Worm (Caenorhabditis elegans): ENCODE data around the gene nhr-48.

Gene nhr-48

ce11 chrX:15766147-15766546 lies 58.1 kb downstream of the nhr-48 start, which contains the start of gene bus-17:
Gene bus-17, minus strand, starts transcription at chrX:15766354.
- TF ChIP-seq aly-2 (tag; optimal IDR thresholded peaks at IDR 0.05) = no peak
- TF ChIP-seq ama-1 (optimal IDR thresholded peaks at IDR 0.05) = no peak
- TF ChIP-seq unc-62 (GFP tag; optimal IDR thresholded peaks at IDR 0.05) = no peak
- TF ChIP-seq nhr-43 (tag; optimal IDR thresholded peaks at IDR 0.05; ENCODE audit: poor library complexity, severe bottlenecking) = no peak
- TF ChIP-seq pqm-1 (tag; optimal IDR thresholded peaks at IDR 0.05) = no peak
- TF ChIP-seq sea-2 (GFP tag; optimal IDR thresholded peaks at IDR 0.05) = no peak
- TF ChIP-seq mdl-1 (tag; optimal IDR thresholded peaks at IDR 0.05) = no peak
- no peak for TF ChIP-seq R02D3.7 (tag; optimal IDR thresholded peaks at IDR 0.05)
- TF ChIP-seq pha-4 (tag; optimal IDR thresholded peaks at IDR 0.05) = no peak
- no peak for TF ChIP-seq ZK546.5 (tag; optimal IDR thresholded peaks at IDR 0.05)
- TF ChIP-seq nfya-1 (tag; optimal IDR thresholded peaks at IDR 0.05; ENCODE audit: insufficient read depth) = no peak
- no peak for TF ChIP-seq egl-27 (tag; optimal IDR thresholded peaks at IDR 0.05)
- no peak for TF ChIP-seq nhr-76 (tag; optimal IDR thresholded peaks at IDR 0.05)
- no peak for TF ChIP-seq ceh-82 (tag; optimal IDR thresholded peaks at IDR 0.05)
- no peak for TF ChIP-seq hmg-11 (tag; optimal IDR thresholded peaks at IDR 0.05)
- TF ChIP-seq nhr-77 (tag; optimal IDR thresholded peaks at IDR 0.05) = no peak
- TF ChIP-seq eor-1 (tag; optimal IDR thresholded peaks at IDR 0.05) = no peak
- TF ChIP-seq elt-2 (tag; optimal IDR thresholded peaks at IDR 0.05) = no peak
- no peak for TF ChIP-seq nhr-12 (tag; optimal IDR thresholded peaks at IDR 0.05)

Measured in whole organism, L3 larva.